Worm (Caenorhabditis elegans): ENCODE results near the gene T01B7.9.
A peak's percentile ranks its signal among the peaks of the same experiment; 100 is the strongest.

The T01B7.9 gene

DNA sequence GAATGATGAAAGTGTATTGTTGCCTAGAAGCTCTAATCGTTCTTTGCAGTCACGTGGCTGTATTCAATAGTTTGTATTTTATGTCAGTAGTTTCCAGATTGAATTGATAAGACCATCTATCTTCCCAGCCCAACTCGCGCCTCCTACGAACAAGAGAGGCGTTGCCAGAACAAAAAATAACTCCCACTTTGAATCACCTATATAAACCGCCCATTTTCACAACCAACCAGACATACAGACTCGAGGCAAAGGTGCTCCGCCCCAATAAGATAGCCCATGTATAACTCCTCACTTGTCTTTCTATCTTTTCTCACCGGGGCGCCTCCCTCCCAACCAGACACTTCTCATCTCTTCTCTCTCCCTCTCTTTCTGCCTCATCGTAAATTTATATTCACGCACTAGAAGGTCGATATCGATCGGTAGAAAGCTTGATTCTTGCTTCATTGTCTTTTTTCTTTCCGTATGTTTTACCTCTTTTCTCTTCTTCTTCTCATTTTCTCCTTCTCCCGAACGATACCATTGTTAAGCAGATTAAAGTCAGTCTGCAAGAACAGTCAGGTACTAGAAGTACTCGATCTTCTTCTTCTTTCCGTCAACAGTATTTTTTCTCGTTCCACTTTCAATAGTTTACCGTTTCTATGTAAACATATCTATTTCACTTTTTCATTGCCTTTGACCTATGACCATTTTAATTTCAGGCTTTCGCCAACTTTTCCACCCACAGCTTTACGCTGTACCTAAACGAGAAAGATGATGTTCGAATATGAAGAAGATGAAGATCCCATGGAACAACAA, 17.0 kb upstream of the T01B7.9 start, which contains the start of gene mak-1:
Gene mak-1 (plus strand): TSS at position 693 of the 795 bp plus-strand sequence.
- TF ChIP-seq jun-1 (tag; optimal IDR thresholded peaks at IDR 0.05) (peak; percentile 75), ztf-11 (tag; optimal IDR thresholded peaks at IDR 0.05) (no peak), elt-2 (tag; optimal IDR thresholded peaks at IDR 0.05) (peak; percentile 90), ZK546.5 (tag; optimal IDR thresholded peaks at IDR 0.05) (no peak), ceh-82 (tag; optimal IDR thresholded peaks at IDR 0.05) (no peak), nhr-76 (tag; optimal IDR thresholded peaks at IDR 0.05) (no peak), nhr-43 (tag; optimal IDR thresholded peaks at IDR 0.05; ENCODE audit: poor library complexity, severe bottlenecking) (peak; percentile 65), hmg-11 (tag; optimal IDR thresholded peaks at IDR 0.05) (no peak), ceh-9 (tag; optimal IDR thresholded peaks at IDR 0.05) (no peak), snpc-4 (tag; optimal IDR thresholded peaks at IDR 0.05) (no peak), lin-15B (tag; optimal IDR thresholded peaks at IDR 0.05) (no peak), mml-1 (tag; optimal IDR thresholded peaks at IDR 0.05) (no peak), ama-1 (optimal IDR thresholded peaks at IDR 0.05) (peak; percentile 94), fkh-2 (tag; optimal IDR thresholded peaks at IDR 0.05) (no peak), unc-39 (tag; optimal IDR thresholded peaks at IDR 0.05) (no peak), nhr-237 (tag; optimal IDR thresholded peaks at IDR 0.05) (no peak), ceh-28 (tag; optimal IDR thresholded peaks at IDR 0.05) (no peak), nhr-28 (tag; optimal IDR thresholded peaks at IDR 0.05) (no peak), lsy-12 (tag; optimal IDR thresholded peaks at IDR 0.05) (no peak), elt-1 (tag; optimal IDR thresholded peaks at IDR 0.05) (no peak), pqm-1 (tag; optimal IDR thresholded peaks at IDR 0.05) (peak; percentile 46), lin-39 (tag; optimal IDR thresholded peaks at IDR 0.05) (peak; percentile 30), nhr-77 (tag; optimal IDR thresholded peaks at IDR 0.05) (no peak), unc-62 (GFP tag; optimal IDR thresholded peaks at IDR 0.05) (no peak), mdl-1 (tag; optimal IDR thresholded peaks at IDR 0.05) (no peak), tbx-2 (tag; optimal IDR thresholded peaks at IDR 0.05) (no peak), nhr-23 (tag; optimal IDR thresholded peaks at IDR 0.05) (peak; percentile 17), eor-1 (tag; optimal IDR thresholded peaks at IDR 0.05) (no peak), nhr-12 (tag; optimal IDR thresholded peaks at IDR 0.05) (no peak), ztf-4 (tag; optimal IDR thresholded peaks at IDR 0.05) (no peak), nhr-11 (tag; optimal IDR thresholded peaks at IDR 0.05) (no peak), nfya-1 (tag; optimal IDR thresholded peaks at IDR 0.05; ENCODE audit: insufficient read depth) (peak; percentile 76), egl-27 (tag; optimal IDR thresholded peaks at IDR 0.05) (no peak), R02D3.7 (tag; optimal IDR thresholded peaks at IDR 0.05) (no peak), nhr-25 (tag; optimal IDR thresholded peaks at IDR 0.05) (peak; percentile 55), elt-3 (tag; optimal IDR thresholded peaks at IDR 0.05) (no peak), aly-2 (tag; optimal IDR thresholded peaks at IDR 0.05) (no peak), nhr-67 (tag; optimal IDR thresholded peaks at IDR 0.05) (no peak), zag-1 (tag; optimal IDR thresholded peaks at IDR 0.05) (no peak), skn-1 (tag; optimal IDR thresholded peaks at IDR 0.05) (no peak), fos-1 (tag; optimal IDR thresholded peaks at IDR 0.05) (no peak), ceh-16 (tag; optimal IDR thresholded peaks at IDR 0.05) (no peak), fkh-10 (GFP tag; optimal IDR thresholded peaks at IDR 0.05) (no peak), egl-5 (tag; optimal IDR thresholded peaks at IDR 0.05) (no peak), pha-4 (tag; optimal IDR thresholded peaks at IDR 0.05) (no peak), daf-12 (tag; optimal IDR thresholded peaks at IDR 0.05) (no peak), sea-2 (GFP tag; optimal IDR thresholded peaks at IDR 0.05) (no peak)
